Fruit fly (Drosophila melanogaster) whole organism, embryonic: ENCODE results near the gene CG11672.

Experiments used
- ATbp ChIP-seq: fragments of 200-800 bp; sonication (Bioruptor generic); optimal IDR thresholded peaks from 2 replicates; lab custom pipeline; 2017; ENCODE audit warnings: missing biosample characterization, mild to moderate bottlenecking, missing genetic modification characterization, missing genetic modification reagents
- Awh ChIP-seq: fragments of 200-800 bp; sonication (Bioruptor generic); IDR thresholded peaks from 2 replicates; pipeline ENCODE4, ENCODE4 v1.3.6; 2022; ENCODE audit warnings: missing biosample characterization, missing genetic modification characterization
- BEAF-32 ChIP-seq: fragments of 200-800 bp; sonication (Bioruptor generic); optimal IDR thresholded peaks from 3 replicates; lab custom pipeline; 2017; ENCODE audit warnings: missing biosample characterization, missing genetic modification characterization, mild to moderate bottlenecking, moderate library complexity, missing genetic modification reagents
- CG10543 ChIP-seq: fragments of 200-800 bp; sonication (Bioruptor generic); optimal IDR thresholded peaks from 3 replicates; lab custom pipeline; 2017; ENCODE audit warnings: missing biosample characterization, mild to moderate bottlenecking, missing genetic modification characterization, moderate library complexity
- CG12104 ChIP-seq: fragments of 200-800 bp; sonication (Bioruptor generic); optimal IDR thresholded peaks from 3 replicates; lab custom pipeline; 2016; ENCODE audit warnings: missing biosample characterization, missing genetic modification characterization
- CG13775 ChIP-seq: fragments of 200-800 bp; sonication (Bioruptor generic); optimal IDR thresholded peaks from 3 replicates; lab custom pipeline; 2017; ENCODE audit warnings: missing biosample characterization, mild to moderate bottlenecking, missing genetic modification characterization
- CG15011 ChIP-seq: fragments of 200-800 bp; sonication (Bioruptor generic); optimal IDR thresholded peaks from 3 replicates; lab custom pipeline; 2018; ENCODE audit warnings: missing biosample characterization, mild to moderate bottlenecking, missing genetic modification characterization
- CG16863 ChIP-seq: fragments of 200-800 bp; sonication (Bioruptor generic); optimal IDR thresholded peaks from 3 replicates; lab custom pipeline; 2016; ENCODE audit warnings: missing biosample characterization, missing genetic modification characterization
- CG30403 ChIP-seq: fragments of 200-800 bp; sonication (Bioruptor generic); optimal IDR thresholded peaks from 3 replicates; lab custom pipeline; 2016; ENCODE audit warnings: missing biosample characterization, missing genetic modification characterization
- CG3065 ChIP-seq: fragments of 200-800 bp; sonication (Bioruptor generic); optimal IDR thresholded peaks from 2 replicates; lab custom pipeline; 2016; ENCODE audit warnings: missing biosample characterization, missing genetic modification characterization
- CG7271 ChIP-seq: fragments of 200-800 bp; sonication (Bioruptor generic); optimal IDR thresholded peaks from 2 replicates; lab custom pipeline; 2018; ENCODE audit warnings: missing biosample characterization, mild to moderate bottlenecking, missing genetic modification characterization, moderate library complexity
- CG9797 ChIP-seq: fragments of 200-800 bp; sonication (Bioruptor generic); optimal IDR thresholded peaks from 3 replicates; lab custom pipeline; 2018; ENCODE audit warnings: missing biosample characterization, mild to moderate bottlenecking, missing genetic modification characterization
- D19B ChIP-seq: fragments of 200-800 bp; sonication (Bioruptor generic); optimal IDR thresholded peaks from 2 replicates; lab custom pipeline; 2017; ENCODE audit warnings: missing biosample characterization, mild to moderate bottlenecking, missing genetic modification characterization
- Dip3 ChIP-seq: fragments of 200-800 bp; sonication (Bioruptor generic); optimal IDR thresholded peaks from 3 replicates; lab custom pipeline; 2016; ENCODE audit warnings: missing biosample characterization, missing genetic modification characterization
- ERR ChIP-seq: fragments of 200-800 bp; sonication (Bioruptor generic); optimal IDR thresholded peaks from 2 replicates; lab custom pipeline; 2016; ENCODE audit warnings: missing biosample characterization, missing genetic modification characterization
- Fer1 ChIP-seq: fragments of 200-800 bp; sonication (Bioruptor generic); optimal IDR thresholded peaks from 2 replicates; lab custom pipeline; 2017; ENCODE audit warnings: missing biosample characterization, mild to moderate bottlenecking, missing genetic modification characterization
- Hr3 ChIP-seq: fragments of 200-800 bp; sonication (Bioruptor generic); optimal IDR thresholded peaks from 3 replicates; lab custom pipeline; 2016; ENCODE audit warnings: missing biosample characterization, missing genetic modification characterization
- Max ChIP-seq: fragments of 200-800 bp; sonication (Bioruptor generic); optimal IDR thresholded peaks from 2 replicates; lab custom pipeline; 2016; ENCODE audit warnings: missing biosample characterization, mild to moderate bottlenecking, missing genetic modification characterization
- Myb ChIP-seq: fragments of 200-800 bp; sonication (Bioruptor generic); optimal IDR thresholded peaks from 2 replicates; lab custom pipeline; 2016; ENCODE audit warnings: missing biosample characterization, missing genetic modification characterization
- NK7.1 ChIP-seq: fragments of 200-800 bp; sonication (Bioruptor generic); optimal IDR thresholded peaks from 3 replicates; lab custom pipeline; 2016; ENCODE audit warnings: missing biosample characterization, missing genetic modification characterization
- Ptx1 ChIP-seq: fragments of 200-800 bp; sonication (Bioruptor generic); IDR thresholded peaks from 2 replicates; pipeline ENCODE4 v1.3.6; 2022; ENCODE audit warnings: missing biosample characterization, missing genetic modification characterization
- Sox102F ChIP-seq: fragments of 200-800 bp; sonication (Bioruptor generic); optimal IDR thresholded peaks from 2 replicates; lab custom pipeline; 2018; ENCODE audit warnings: missing biosample characterization, mild to moderate bottlenecking, missing genetic modification characterization, moderate library complexity
- Spps ChIP-seq: fragments of 200-800 bp; sonication (Bioruptor generic); optimal IDR thresholded peaks from 2 replicates; lab custom pipeline; 2018; ENCODE audit warnings: missing biosample characterization, mild to moderate bottlenecking, missing genetic modification characterization
- Vsx1 ChIP-seq: fragments of 200-800 bp; sonication (Bioruptor generic); optimal IDR thresholded peaks from 2 replicates; lab custom pipeline; 2017; ENCODE audit warnings: missing biosample characterization, mild to moderate bottlenecking, missing genetic modification characterization, missing genetic modification reagents
- Xrp1 ChIP-seq: fragments of 200-800 bp; sonication (Bioruptor generic); IDR thresholded peaks from 2 replicates; pipeline ENCODE4 v1.3.6; 2022; ENCODE audit warnings: missing biosample characterization, missing genetic modification characterization
- ac ChIP-seq: fragments of 200-800 bp; sonication (Bioruptor generic); optimal IDR thresholded peaks from 3 replicates; lab custom pipeline; 2017; ENCODE audit warnings: missing biosample characterization, mild to moderate bottlenecking, missing genetic modification characterization
- ap ChIP-seq: fragments of 200-800 bp; sonication (Bioruptor generic); IDR thresholded peaks from 2 replicates; pipeline ENCODE4 v1.3.6; 2022; ENCODE audit warnings: missing biosample characterization, missing genetic modification characterization
- bab2 ChIP-seq: fragments of 200-800 bp; sonication (Bioruptor generic); optimal IDR thresholded peaks from 2 replicates; lab custom pipeline; 2016; ENCODE audit warnings: missing biosample characterization, missing genetic modification characterization
- cas ChIP-seq: fragments of 200-800 bp; sonication (Bioruptor generic); IDR thresholded peaks from 2 replicates; pipeline ENCODE4 v1.3.6; 2022; ENCODE audit warnings: missing biosample characterization, missing genetic modification characterization
- dati ChIP-seq: fragments of 200-800 bp; sonication (Bioruptor generic); IDR thresholded peaks from 2 replicates; pipeline ENCODE4 v1.3.6; 2022; ENCODE audit warnings: missing biosample characterization, missing genetic modification characterization
- emc ChIP-seq: fragments of 200-800 bp; sonication (Bioruptor generic); optimal IDR thresholded peaks from 2 replicates; lab custom pipeline; 2016; ENCODE audit warnings: missing biosample characterization, missing genetic modification characterization
- fd64A ChIP-seq: fragments of 200-800 bp; sonication (Bioruptor generic); optimal IDR thresholded peaks from 3 replicates; lab custom pipeline; 2018; ENCODE audit warnings: missing biosample characterization, mild to moderate bottlenecking, missing genetic modification characterization
- fru ChIP-seq: fragments of >200 bp; optimal IDR thresholded peaks from 2 replicates; lab custom pipeline; 2017
- ftz-f1 ChIP-seq: fragments of 200-800 bp; sonication (Bioruptor generic); optimal IDR thresholded peaks from 2 replicates; lab custom pipeline; 2016; ENCODE audit warnings: missing biosample characterization, missing genetic modification characterization
- fu2 ChIP-seq: fragments of 200-800 bp; sonication (Bioruptor generic); optimal IDR thresholded peaks from 2 replicates; lab custom pipeline; 2016; ENCODE audit warnings: missing biosample characterization, missing genetic modification characterization
- gce ChIP-seq: fragments of 200-800 bp; sonication (Bioruptor generic); IDR thresholded peaks from 3 replicates; pipeline ENCODE4 v1.3.6; 2022; ENCODE audit warnings: missing biosample characterization, missing genetic modification characterization
- her ChIP-seq: fragments of 200-800 bp; sonication (Bioruptor generic); optimal IDR thresholded peaks from 2 replicates; lab custom pipeline; 2016; ENCODE audit warnings: missing biosample characterization, missing genetic modification characterization
- hth ChIP-seq: fragments of >200 bp; optimal IDR thresholded peaks from 2 replicates; lab custom pipeline; 2017; ENCODE audit warnings: inconsistent platforms
- inv ChIP-seq: fragments of 200-800 bp; sonication (Bioruptor generic); IDR thresholded peaks from 2 replicates; pipeline ENCODE4 v1.3.6; 2022; ENCODE audit warnings: missing biosample characterization, missing genetic modification characterization; ENCODE audit not compliant: partially characterized antibody
- lab ChIP-seq: fragments of 200-800 bp; sonication (Bioruptor generic); optimal IDR thresholded peaks from 3 replicates; lab custom pipeline; 2017; ENCODE audit warnings: missing biosample characterization, missing genetic modification characterization, mild to moderate bottlenecking, moderate library complexity, missing genetic modification reagents
- pzg ChIP-seq: fragments of 200-800 bp; sonication (Bioruptor generic); optimal IDR thresholded peaks from 3 replicates; lab custom pipeline; 2018; ENCODE audit warnings: missing biosample characterization, mild to moderate bottlenecking, missing genetic modification characterization, moderate library complexity
- row ChIP-seq: fragments of 200-800 bp; sonication (Bioruptor generic); IDR thresholded peaks from 3 replicates; pipeline ENCODE4 v1.3.6; 2022; ENCODE audit warnings: missing biosample characterization, missing genetic modification characterization
- salm ChIP-seq: fragments of 200-800 bp; sonication (Bioruptor generic); optimal IDR thresholded peaks from 2 replicates; lab custom pipeline; 2018; ENCODE audit warnings: missing biosample characterization, mild to moderate bottlenecking, missing genetic modification characterization
- sens ChIP-seq: fragments of 200-800 bp; sonication (Bioruptor generic); peaks from one replicate; lab custom pipeline; 2016; ENCODE audit warnings: missing biosample characterization, missing genetic modification characterization
- sens-2 ChIP-seq: fragments of 200-800 bp; sonication (Bioruptor generic); IDR thresholded peaks from 2 replicates; pipeline ENCODE4 v1.3.6; 2022; ENCODE audit warnings: missing biosample characterization, missing genetic modification characterization
- seq ChIP-seq: fragments of 200-800 bp; sonication (Bioruptor generic); IDR thresholded peaks from 2 replicates; pipeline ENCODE4 v1.3.6; 2022; ENCODE audit warnings: missing biosample characterization, missing genetic modification characterization
- sna ChIP-seq: fragments of 200-800 bp; sonication (Bioruptor generic); IDR thresholded peaks from 2 replicates; pipeline ENCODE4 v1.3.6; 2022; ENCODE audit warnings: missing biosample characterization, missing genetic modification characterization; ENCODE audit not compliant: partially characterized antibody
- sob ChIP-seq: fragments of 200-800 bp; sonication (Bioruptor generic); IDR thresholded peaks from 2 replicates; pipeline ENCODE4 v1.3.6; 2022; ENCODE audit warnings: missing biosample characterization, missing genetic modification characterization
- sug ChIP-seq: fragments of 200-800 bp; optimal IDR thresholded peaks from 2 replicates; lab custom pipeline; 2019; ENCODE audit warnings: missing biosample characterization, mild to moderate bottlenecking, missing genetic modification characterization, moderate library complexity
- usp ChIP-seq: fragments of >200 bp; optimal IDR thresholded peaks from 2 replicates; lab custom pipeline; 2017; ENCODE audit warnings: missing biosample characterization, missing genetic modification characterization
- vnd ChIP-seq: fragments of 200-800 bp; sonication (Bioruptor generic); IDR thresholded peaks from 3 replicates; pipeline ENCODE4 v1.3.6; 2022; ENCODE audit warnings: missing biosample characterization, missing genetic modification characterization; ENCODE audit not compliant: partially characterized antibody

The CG11672 gene

dm6 chr3R:8264302-8265080 is 25.9 kb downstream of the CG11672 start, which contains the start of the genes RPA1 and Mcm2 (continued):
- TF ChIP-seq sug (tag; lab: Kevin White, UChicago) (peak; percentile 82), CG9797 (no peak), emc (GFP tag; lab: Kevin White, UChicago) (no peak), CG3065 (GFP tag; lab: Kevin White, UChicago) (no peak), sens (GFP tag; lab: Kevin White, UChicago) (peak; percentile 91), gce (GFP tag; lab: Robert Waterston, UW) (no peak), Max (GFP tag; lab: Kevin White, UChicago) (peak; percentile 57), Xrp1 (GFP tag; lab: Robert Waterston, UW) (peak; percentile 71), her (GFP tag; lab: Kevin White, UChicago) (no peak), Dip3 (GFP tag; lab: Kevin White, UChicago) (peak; percentile 78), Spps (tag; lab: Kevin White, UChicago) (peak; percentile 41), cas (GFP tag; lab: Robert Waterston, UW) (peak; percentile 63; the same call in 1 of the 2 replicates), fu2 (GFP tag; lab: Kevin White, UChicago) (peak; percentile 41), Vsx1 (GFP tag; lab: Kevin White, UChicago) (no peak), CG10543 (GFP tag; lab: Kevin White, UChicago) (peak; percentile 89), Fer1 (GFP tag; lab: Kevin White, UChicago) (no peak), CG15011 (GFP tag; lab: Kevin White, UChicago) (no peak), ap (GFP tag; lab: Robert Waterston, UW) (peak; percentile 60), sob (GFP tag; lab: Robert Waterston, UW) (peak; percentile 72), seq (GFP tag; lab: Robert Waterston, UW) (peak; percentile 43; the same call in 1 of the 2 replicates), ATbp (GFP tag; lab: Kevin White, UChicago) (peak; percentile 38), sens-2 (peak; percentile 56; the same call in 1 of the 2 replicates), Awh (GFP tag; lab: Robert Waterston, UW) (peak; percentile 37; the same call in 1 of the 2 replicates), Hr3 (GFP tag; lab: Kevin White, UChicago) (peak; percentile 89), hth (no peak), salm (tag; lab: Kevin White, UChicago) (peak; percentile 38), Myb (GFP tag; lab: Kevin White, UChicago) (peak; percentile 36), fru (lab: Kevin White, UChicago) (no peak), ftz-f1 (no peak), CG7271 (tag; lab: Kevin White, UChicago) (no peak), NK7.1 (GFP tag; lab: Kevin White, UChicago) (no peak), bab2 (GFP tag; lab: Kevin White, UChicago) (peak; percentile 60), CG12104 (GFP tag; lab: Kevin White, UChicago) (peak; percentile 68), dati (GFP tag; lab: Robert Waterston, UW) (0 out of 2 replicates have a peak, but pooled peaks have one; percentile 23), sna (GFP tag; lab: Robert Waterston, UW) (no peak), row (GFP tag; lab: Robert Waterston, UW) (peak; percentile 93), ERR (no peak), CG13775 (GFP tag; lab: Kevin White, UChicago) (peak; percentile 89), Sox102F (GFP tag; lab: Kevin White, UChicago) (peak; percentile 58), ac (GFP tag; lab: Kevin White, UChicago) (no peak), inv (no peak), lab (GFP tag; lab: Kevin White, UChicago) (no peak), CG16863 (GFP tag; lab: Kevin White, UChicago) (peak; percentile 23), Ptx1 (GFP tag; lab: Robert Waterston, UW) (peak; percentile 84), vnd (no peak), BEAF-32 (GFP tag; lab: Kevin White, UChicago) (peak; percentile 19), pzg (GFP tag; lab: Kevin White, UChicago) (peak; percentile 49), CG30403 (GFP tag; lab: Kevin White, UChicago) (peak; percentile 90), usp (GFP tag; lab: Kevin White, UChicago) (no peak), D19B (GFP tag; lab: Kevin White, UChicago) (peak; percentile 67), fd64A (no peak)
